Fruit fly (Drosophila melanogaster) whole organism, embryonic: ENCODE results near the gene Zn72D.
A peak's percentile ranks its signal among the peaks of the same experiment; 100 is the strongest.

Experiments used
- BEAF-32 ChIP-seq: fragments of 200-800 bp; sonication (Bioruptor generic); optimal IDR thresholded peaks from 3 replicates; lab custom pipeline; 2017; ENCODE audit warnings: missing biosample characterization, missing genetic modification characterization, mild to moderate bottlenecking, moderate library complexity, missing genetic modification reagents
- CG12155 ChIP-seq: fragments of 200-800 bp; sonication (Bioruptor generic); optimal IDR thresholded peaks from 3 replicates; lab custom pipeline; 2016; ENCODE audit warnings: missing biosample characterization, missing genetic modification characterization
- CG13624 ChIP-seq: fragments of 200-800 bp; sonication (Bioruptor generic); optimal IDR thresholded peaks from 2 replicates; lab custom pipeline; 2016; ENCODE audit warnings: missing biosample characterization, missing genetic modification characterization
- CG15479 ChIP-seq: fragments of 200-800 bp; sonication (Bioruptor generic); optimal IDR thresholded peaks from 3 replicates; lab custom pipeline; 2019; ENCODE audit warnings: missing biosample characterization, mild to moderate bottlenecking, missing genetic modification characterization, moderate library complexity
- CG15601 ChIP-seq: fragments of 200-800 bp; sonication (Bioruptor generic); optimal IDR thresholded peaks from 3 replicates; lab custom pipeline; 2019; ENCODE audit warnings: missing biosample characterization, mild to moderate bottlenecking, missing genetic modification characterization, moderate library complexity
- CG1602 ChIP-seq: fragments of 200-800 bp; sonication (Bioruptor generic); optimal IDR thresholded peaks from 3 replicates; lab custom pipeline; 2016; ENCODE audit warnings: missing biosample characterization, missing genetic modification characterization
- CG1603 ChIP-seq: fragments of 200-800 bp; sonication (Bioruptor generic); optimal IDR thresholded peaks from 2 replicates; lab custom pipeline; 2019; ENCODE audit warnings: missing biosample characterization, mild to moderate bottlenecking, missing genetic modification characterization, moderate library complexity
- CG17359 ChIP-seq: fragments of 200-800 bp; sonication (Bioruptor generic); optimal IDR thresholded peaks from 3 replicates; lab custom pipeline; 2018; ENCODE audit warnings: missing biosample characterization, mild to moderate bottlenecking, missing genetic modification characterization, moderate library complexity
- CG17361 ChIP-seq: fragments of 200-800 bp; sonication (Bioruptor generic); IDR thresholded peaks from 3 replicates; pipeline ENCODE4 v1.3.6; 2022; ENCODE audit warnings: missing biosample characterization, missing genetic modification characterization
- CG17829 ChIP-seq: fragments of 200-800 bp; optimal IDR thresholded peaks from 2 replicates; lab custom pipeline; 2019; ENCODE audit warnings: missing biosample characterization, mild to moderate bottlenecking, missing genetic modification characterization, moderate library complexity
- CG3065 ChIP-seq: fragments of 200-800 bp; sonication (Bioruptor generic); optimal IDR thresholded peaks from 2 replicates; lab custom pipeline; 2016; ENCODE audit warnings: missing biosample characterization, missing genetic modification characterization
- CG31441 ChIP-seq: fragments of 200-800 bp; sonication (Bioruptor generic); IDR thresholded peaks from 2 replicates; pipeline ENCODE4 v1.3.6; 2022; ENCODE audit warnings: missing biosample characterization, missing genetic modification characterization
- CG32532 ChIP-seq: fragments of 200-800 bp; sonication (Bioruptor generic); IDR thresholded peaks from 2 replicates; pipeline ENCODE4 v1.3.6; 2022; ENCODE audit warnings: missing biosample characterization, missing genetic modification characterization
- CG32767 ChIP-seq: fragments of 200-800 bp; sonication (Bioruptor generic); IDR thresholded peaks from 2 replicates; pipeline ENCODE4 v1.3.6; 2022; ENCODE audit warnings: missing biosample characterization, missing genetic modification characterization
- CG3838 ChIP-seq: fragments of 200-800 bp; sonication (Bioruptor generic); optimal IDR thresholded peaks from 3 replicates; lab custom pipeline; 2016; ENCODE audit warnings: missing biosample characterization, missing genetic modification characterization
- CG7963 ChIP-seq: fragments of 200-800 bp; sonication (Bioruptor generic); IDR thresholded peaks from 3 replicates; pipeline ENCODE4 v1.3.6; 2022; ENCODE audit warnings: missing biosample characterization, missing genetic modification characterization; ENCODE audit not compliant: partially characterized antibody
- CG8359 ChIP-seq: fragments of 200-800 bp; sonication (Bioruptor generic); optimal IDR thresholded peaks from 2 replicates; lab custom pipeline; 2017; ENCODE audit warnings: missing biosample characterization, mild to moderate bottlenecking, missing genetic modification characterization, borderline replicate concordance
- CG9609 ChIP-seq: fragments of 200-800 bp; sonication (Bioruptor generic); optimal IDR thresholded peaks from 3 replicates; lab custom pipeline; 2016; ENCODE audit warnings: missing biosample characterization, missing genetic modification characterization
- CG9727 ChIP-seq: fragments of 200-800 bp; sonication (Bioruptor generic); optimal IDR thresholded peaks from 3 replicates; lab custom pipeline; 2017; ENCODE audit warnings: missing biosample characterization, mild to moderate bottlenecking, missing genetic modification characterization
- CTCF ChIP-seq: fragments of 200-800 bp; sonication (Bioruptor generic); optimal IDR thresholded peaks from 2 replicates; lab custom pipeline; 2017; ENCODE audit warnings: missing biosample characterization, mild to moderate bottlenecking, missing genetic modification characterization, moderate library complexity
- Fer3 ChIP-seq: fragments of 200-800 bp; sonication (Bioruptor generic); optimal IDR thresholded peaks from 2 replicates; lab custom pipeline; 2018; ENCODE audit warnings: missing biosample characterization, mild to moderate bottlenecking, missing genetic modification characterization, moderate library complexity
- MTF-1 ChIP-seq: fragments of 200-800 bp; sonication (Bioruptor generic); optimal IDR thresholded peaks from 2 replicates; lab custom pipeline; 2018; ENCODE audit warnings: missing biosample characterization, mild to moderate bottlenecking, missing genetic modification characterization, borderline replicate concordance
- Optix ChIP-seq: fragments of 200-800 bp; sonication (Bioruptor generic); IDR thresholded peaks from 3 replicates; pipeline ENCODE4 v1.3.6; 2022; ENCODE audit warnings: missing biosample characterization, missing genetic modification characterization
- Scr ChIP-seq: fragments of 200-800 bp; sonication (Bioruptor generic); IDR thresholded peaks from 2 replicates; pipeline ENCODE4 v1.3.6; 2022; ENCODE audit warnings: missing biosample characterization, missing genetic modification characterization; ENCODE audit not compliant: partially characterized antibody
- Taf1 ChIP-seq: fragments of 200-800 bp; sonication (Bioruptor generic); IDR thresholded peaks from 2 replicates; pipeline ENCODE4 v1.3.6; 2022; ENCODE audit warnings: missing biosample characterization, missing genetic modification characterization
- Xrp1 ChIP-seq: fragments of 200-800 bp; sonication (Bioruptor generic); IDR thresholded peaks from 2 replicates; pipeline ENCODE4 v1.3.6; 2022; ENCODE audit warnings: missing biosample characterization, missing genetic modification characterization
- ab ChIP-seq: fragments of 200-800 bp; sonication (Bioruptor generic); optimal IDR thresholded peaks from 2 replicates; lab custom pipeline; 2016; ENCODE audit warnings: missing biosample characterization, missing genetic modification characterization
- aop ChIP-seq: fragments of 200-800 bp; sonication (Bioruptor generic); IDR thresholded peaks from 2 replicates; pipeline ENCODE4 v1.3.6; 2022; ENCODE audit warnings: missing biosample characterization, missing genetic modification characterization
- bcd ChIP-seq: fragments of 200-800 bp; sonication (Bioruptor generic); optimal IDR thresholded peaks from 2 replicates; lab custom pipeline; 2017; ENCODE audit warnings: missing biosample characterization, mild to moderate bottlenecking, missing genetic modification characterization
- chinmo ChIP-seq: fragments of 200-800 bp; sonication (Bioruptor generic); IDR thresholded peaks from 4 replicates; pipeline ENCODE4 v1.3.6; 2022; ENCODE audit warnings: missing biosample characterization, missing genetic modification characterization; ENCODE audit not compliant: partially characterized antibody
- chn ChIP-seq: fragments of 200-800 bp; sonication (Bioruptor generic); optimal IDR thresholded peaks from 2 replicates; lab custom pipeline; 2016; ENCODE audit warnings: missing biosample characterization, missing genetic modification characterization
- dpn ChIP-seq, 2 experiments: fragments of 200-800 bp; sonication (Bioruptor generic); optimal IDR thresholded peaks; 3 replicates each; lab custom pipeline; 2016; ENCODE audit warnings: missing biosample characterization in 2 of 2, missing genetic modification characterization in 2 of 2
- fd102C ChIP-seq: fragments of 200-800 bp; sonication (Bioruptor generic); optimal IDR thresholded peaks from 2 replicates; lab custom pipeline; 2018; ENCODE audit warnings: missing biosample characterization, mild to moderate bottlenecking, missing genetic modification characterization, moderate library complexity
- gce ChIP-seq: fragments of 200-800 bp; sonication (Bioruptor generic); IDR thresholded peaks from 3 replicates; pipeline ENCODE4 v1.3.6; 2022; ENCODE audit warnings: missing biosample characterization, missing genetic modification characterization
- grn ChIP-seq: fragments of 200-800 bp; sonication (Bioruptor generic); optimal IDR thresholded peaks from 3 replicates; lab custom pipeline; 2017; ENCODE audit warnings: missing biosample characterization, missing genetic modification characterization
- knrl ChIP-seq: fragments of 200-800 bp; sonication (Bioruptor generic); IDR thresholded peaks from 3 replicates; pipeline ENCODE4 v1.3.6; 2022; ENCODE audit warnings: missing biosample characterization, missing genetic modification characterization; ENCODE audit not compliant: partially characterized antibody
- nerfin-1 ChIP-seq: fragments of 200-800 bp; sonication (Bioruptor generic); optimal IDR thresholded peaks from 3 replicates; lab custom pipeline; 2019; ENCODE audit warnings: missing biosample characterization, mild to moderate bottlenecking, missing genetic modification characterization, moderate library complexity
- oc ChIP-seq: fragments of 200-800 bp; sonication (Bioruptor generic); optimal IDR thresholded peaks from 2 replicates; lab custom pipeline; 2018; ENCODE audit warnings: missing biosample characterization, mild to moderate bottlenecking, missing genetic modification characterization, moderate library complexity
- peb ChIP-seq: fragments of 200-800 bp; sonication (Bioruptor generic); IDR thresholded peaks from 2 replicates; pipeline ENCODE4 v1.3.6; 2022; ENCODE audit warnings: missing biosample characterization, missing genetic modification characterization
- prd ChIP-seq, 3 experiments: fragments of >200 bp in 2 of 3; fragments of 200-800 bp in 1 of 3; sonication (Bioruptor generic) in 1 of 3; optimal IDR thresholded peaks in 2 of 3; IDR thresholded peaks in 1 of 3; 2 replicates in 2 of 3; 3 replicates in 1 of 3; pipeline versions ENCODE4 v1.3.6 to Lab custom; 2017 to 2022; ENCODE audit warnings: missing biosample characterization in 1 of 3, missing genetic modification characterization in 1 of 3
- pzg ChIP-seq: fragments of 200-800 bp; sonication (Bioruptor generic); optimal IDR thresholded peaks from 3 replicates; lab custom pipeline; 2018; ENCODE audit warnings: missing biosample characterization, mild to moderate bottlenecking, missing genetic modification characterization, moderate library complexity
- row ChIP-seq: fragments of 200-800 bp; sonication (Bioruptor generic); IDR thresholded peaks from 3 replicates; pipeline ENCODE4 v1.3.6; 2022; ENCODE audit warnings: missing biosample characterization, missing genetic modification characterization
- tll ChIP-seq, 2 experiments: fragments of 200-800 bp in 1 of 2; fragments of >200 bp in 1 of 2; sonication (Bioruptor generic) in 1 of 2; optimal IDR thresholded peaks; 2 replicates each; lab custom pipeline; 2017 to 2019; ENCODE audit warnings: missing biosample characterization in 2 of 2, missing genetic modification characterization in 2 of 2, mild to moderate bottlenecking in 1 of 2, moderate library complexity in 1 of 2
- ttk ChIP-seq: fragments of 200-800 bp; sonication (Bioruptor generic); IDR thresholded peaks from 2 replicates; pipeline ENCODE4 v2.1.2; 2022; ENCODE audit warnings: missing biosample characterization, missing genetic modification characterization
- vnd ChIP-seq: fragments of 200-800 bp; sonication (Bioruptor generic); IDR thresholded peaks from 3 replicates; pipeline ENCODE4 v1.3.6; 2022; ENCODE audit warnings: missing biosample characterization, missing genetic modification characterization; ENCODE audit not compliant: partially characterized antibody
- vvl ChIP-seq: fragments of 200-800 bp; sonication (Bioruptor generic); IDR thresholded peaks from 2 replicates; pipeline ENCODE4 v1.3.6; 2022; ENCODE audit warnings: missing biosample characterization, missing genetic modification characterization
- wdn ChIP-seq: fragments of 200-800 bp; sonication (Bioruptor generic); IDR thresholded peaks from 2 replicates; pipeline ENCODE4 v1.3.6; 2022; ENCODE audit warnings: missing biosample characterization, missing genetic modification characterization
- wor ChIP-seq: fragments of 200-800 bp; sonication (Bioruptor generic); IDR thresholded peaks from 2 replicates; pipeline ENCODE4 v1.3.6; 2022; ENCODE audit warnings: missing biosample characterization, missing genetic modification characterization
- yki ChIP-seq: fragments of >200 bp; optimal IDR thresholded peaks from 3 replicates; lab custom pipeline; 2018

Zn72D gene

DNA sequence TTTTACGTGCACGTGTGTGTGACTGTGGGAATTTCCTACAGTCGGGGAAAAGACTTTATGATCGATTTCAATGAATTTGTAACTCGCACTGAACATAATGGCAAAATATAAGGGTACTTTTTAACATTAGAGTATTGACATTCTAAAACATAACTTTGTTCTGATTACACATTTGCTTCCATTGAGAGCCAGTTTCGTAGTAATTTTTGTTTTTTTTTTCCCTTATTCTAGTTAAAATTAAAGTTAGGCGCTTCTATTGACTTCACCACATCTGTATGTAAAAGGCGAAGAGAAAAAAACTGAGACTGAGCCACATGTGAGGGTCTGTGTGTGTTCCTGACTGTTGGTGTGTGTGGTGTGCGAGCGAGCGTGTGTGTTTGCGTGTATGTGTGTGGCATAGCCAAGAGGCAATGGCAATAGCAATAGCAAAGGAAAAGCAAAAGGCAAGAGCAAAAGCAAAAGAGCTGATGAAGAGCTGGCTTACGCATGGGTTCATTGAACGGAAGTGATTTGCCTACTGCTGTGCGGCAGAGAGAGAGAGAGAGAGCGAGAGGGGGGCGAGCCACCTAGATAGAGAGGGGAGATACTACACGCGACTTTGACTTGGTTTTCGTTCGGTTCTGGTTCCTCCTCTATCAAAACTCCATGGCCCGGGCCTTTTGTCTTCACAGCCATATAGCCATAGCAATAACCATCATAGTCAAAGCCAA is 49.6 kb upstream of the Zn72D start (continued):
- TF ChIP-seq wor (GFP tag; lab: Robert Waterston, UW): no peak
- TF ChIP-seq ab: peak; percentile 22
- peak; percentile 33 for TF ChIP-seq oc (tag; lab: Kevin White, UChicago)
- TF ChIP-seq Optix (GFP tag; lab: Robert Waterston, UW): no peak
- no peak for TF ChIP-seq CG1603
- TF ChIP-seq BEAF-32 (GFP tag; lab: Kevin White, UChicago): no peak
- TF ChIP-seq aop (GFP tag; lab: Robert Waterston, UW): no peak; the same call in 1 of the 2 replicates
- no peak for TF ChIP-seq CG15479 (GFP tag; lab: Kevin White, UChicago)
- TF ChIP-seq dpn (GFP tag; optimal IDR thresholded peaks at IDR 0.05; lab: Kevin White, UChicago): peak; percentile 71 to 79
- TF ChIP-seq MTF-1 (GFP tag; lab: Kevin White, UChicago): peak; percentile 41
- no peak for TF ChIP-seq tll (GFP tag; optimal IDR thresholded peaks at IDR 0.05; lab: Kevin White, UChicago)
- no peak for TF ChIP-seq wdn (GFP tag; lab: Robert Waterston, UW)
- TF ChIP-seq CG17829 (tag; lab: Kevin White, UChicago): peak; percentile 58
- no peak for TF ChIP-seq CG3838 (GFP tag; lab: Kevin White, UChicago)
- TF ChIP-seq Fer3 (tag; lab: Kevin White, UChicago): peak; percentile 75
- peak; percentile 76 for TF ChIP-seq CG17361 (GFP tag; lab: Robert Waterston, UW)
- peak; percentile 60 for TF ChIP-seq ttk (GFP tag; lab: Robert Waterston, UW)
- TF ChIP-seq knrl (GFP tag; lab: Robert Waterston, UW): no peak
- peak; percentile 63 for TF ChIP-seq bcd
- TF ChIP-seq yki (lab: Kevin White, UChicago): no peak
- TF ChIP-seq CG3065 (GFP tag; lab: Kevin White, UChicago): no peak
- TF ChIP-seq CG32767 (GFP tag; lab: Robert Waterston, UW): peak; percentile 66; the same call in 1 of the 2 replicates
- TF ChIP-seq vvl (GFP tag; lab: Robert Waterston, UW): peak; percentile 44
- TF ChIP-seq vnd (GFP tag; lab: Robert Waterston, UW): 0 out of 3 replicates have a peak, but pooled peaks have one; percentile 20
- peak; percentile 56 for TF ChIP-seq Taf1 (GFP tag; lab: Robert Waterston, UW)
- TF ChIP-seq CG12155: peak; percentile 64
- TF ChIP-seq grn (GFP tag; lab: Kevin White, UChicago): no peak
- peak; percentile 56 for TF ChIP-seq nerfin-1 (tag; lab: Kevin White, UChicago)
- peak; percentile 72 for TF ChIP-seq CG32532
- no peak for TF ChIP-seq pzg (GFP tag; lab: Kevin White, UChicago)
- TF ChIP-seq CTCF: no peak
- TF ChIP-seq CG15601 (tag; lab: Kevin White, UChicago): peak; percentile 80
- TF ChIP-seq CG17359 (tag; lab: Kevin White, UChicago): peak; percentile 70
- TF ChIP-seq fd102C (GFP tag; lab: Kevin White, UChicago): no peak
- TF ChIP-seq row (GFP tag; lab: Robert Waterston, UW): peak; percentile 87
- TF ChIP-seq gce (GFP tag; lab: Robert Waterston, UW): peak; percentile 27; the same call in 1 of the 3 replicates
- peak; percentile 69 for TF ChIP-seq CG9727 (GFP tag; lab: Kevin White, UChicago)
- TF ChIP-seq CG31441: peak; percentile 77
- TF ChIP-seq chn (GFP tag; lab: Kevin White, UChicago): peak; percentile 56
- peak; percentile 39; the same call in 1 of the 4 replicates for TF ChIP-seq chinmo
- no peak for TF ChIP-seq CG7963 (GFP tag; lab: Robert Waterston, UW)
- peak; percentile 48 for TF ChIP-seq CG9609 (GFP tag; lab: Kevin White, UChicago)
- TF ChIP-seq Xrp1 (GFP tag; lab: Robert Waterston, UW): no peak; the same call in 1 of the 2 replicates
- no peak for TF ChIP-seq Scr (GFP tag; lab: Robert Waterston, UW)
- TF ChIP-seq CG13624: peak; percentile 76
- peak; percentile 45 for TF ChIP-seq CG1602 (GFP tag; lab: Kevin White, UChicago)
- TF ChIP-seq prd (optimal IDR thresholded peaks at IDR 0.05; lab: Kevin White, UChicago): no peak
- TF ChIP-seq prd (GFP tag; IDR thresholded peaks at IDR 0.05; lab: Robert Waterston, UW): peak; percentile 60; the same call in 2 of the 3 replicates
- 0 out of 2 replicates have a peak, but pooled peaks have one; percentile 17 for TF ChIP-seq peb
- TF ChIP-seq CG8359 (GFP tag; lab: Kevin White, UChicago): no peak
